Fruit fly (Drosophila melanogaster) whole organism, wandering third instar larva: Measurements from ENCODE around the gene CG32195.

ENCODE experiments used
- Abd-B ChIP-seq: fragments of >200 bp; optimal IDR thresholded peaks from 2 replicates; lab custom pipeline; 2017; ENCODE audit warnings: missing biosample characterization, missing genetic modification characterization
- CG32264 ChIP-seq: fragments of 200-800 bp; sonication (Bioruptor generic); optimal IDR thresholded peaks from 2 replicates; lab custom pipeline; 2016; ENCODE audit warnings: missing biosample characterization, missing genetic modification characterization
- CG9705 ChIP-seq: fragments of 200-800 bp; sonication (Bioruptor generic); optimal IDR thresholded peaks from 2 replicates; lab custom pipeline; 2018; ENCODE audit warnings: missing biosample characterization, mild to moderate bottlenecking, missing genetic modification characterization
- CrebA ChIP-seq: fragments of 200-800 bp; sonication (Bioruptor generic); optimal IDR thresholded peaks from 2 replicates; lab custom pipeline; 2016; ENCODE audit warnings: missing biosample characterization, mild to moderate bottlenecking, missing genetic modification characterization, borderline replicate concordance
- Dfd ChIP-seq: fragments of >200 bp; optimal IDR thresholded peaks from 2 replicates; lab custom pipeline; 2017; ENCODE audit warnings: missing biosample characterization, missing genetic modification characterization
- Dif ChIP-seq: fragments of 200-275, 200-300 bp; sonication (Bioruptor generic); optimal IDR thresholded peaks from 2 replicates; lab custom pipeline; 2018; ENCODE audit warnings: missing biosample characterization, missing genetic modification characterization; ENCODE audit not compliant: partially characterized antibody
- GATAd ChIP-seq: sonication (Bioruptor generic); optimal IDR thresholded peaks from 2 replicates; lab custom pipeline; 2016; ENCODE audit warnings: missing biosample characterization, missing genetic modification characterization
- HLH106 ChIP-seq: fragments of 200-800 bp; optimal IDR thresholded peaks from 3 replicates; lab custom pipeline; 2019; ENCODE audit warnings: missing biosample characterization, mild to moderate bottlenecking, missing genetic modification characterization, moderate library complexity
- Hnf4 ChIP-seq: fragments of 200-800 bp; sonication (Bioruptor generic); optimal IDR thresholded peaks from 2 replicates; lab custom pipeline; 2016; ENCODE audit warnings: missing biosample characterization, mild to moderate bottlenecking, missing genetic modification characterization
- Hr78 ChIP-seq: fragments of >200 bp; optimal IDR thresholded peaks from 2 replicates; lab custom pipeline; 2017; ENCODE audit warnings: missing biosample characterization, missing genetic modification characterization
- Hr83 ChIP-seq: fragments of 200-300 bp; sonication (Bioruptor generic); optimal IDR thresholded peaks from 2 replicates; lab custom pipeline; 2016; ENCODE audit warnings: missing biosample characterization, mild to moderate bottlenecking, missing genetic modification characterization, moderate library complexity; ENCODE audit not compliant: poor library complexity, severe bottlenecking
- Jra ChIP-seq: sonication (Bioruptor generic); optimal IDR thresholded peaks from 2 replicates; lab custom pipeline; 2016; ENCODE audit warnings: missing biosample characterization, missing genetic modification characterization
- Mio ChIP-seq: sonication (Bioruptor generic); optimal IDR thresholded peaks from 2 replicates; lab custom pipeline; 2016; ENCODE audit warnings: missing biosample characterization, missing genetic modification characterization
- Myc ChIP-seq: fragments of >200 bp; optimal IDR thresholded peaks from 2 replicates; lab custom pipeline; 2017
- N ChIP-seq: fragments of >200 bp; optimal IDR thresholded peaks from 2 replicates; lab custom pipeline; 2018; ENCODE audit warnings: missing biosample characterization, missing external identifiers, missing genetic modification characterization
- OdsH ChIP-seq: fragments of 200-800 bp; sonication (Bioruptor generic); optimal IDR thresholded peaks from 2 replicates; lab custom pipeline; 2016; ENCODE audit warnings: missing biosample characterization, mild to moderate bottlenecking, missing genetic modification characterization
- Rel ChIP-seq, 2 experiments: fragments of 200-800 bp; sonication (Bioruptor generic) in 1 of 2; optimal IDR thresholded peaks; 2 replicates in 1 of 2; 3 replicates in 1 of 2; lab custom pipeline; 2016 to 2019; ENCODE audit warnings: mild to moderate bottlenecking in 2 of 2, missing biosample characterization in 2 of 2, missing genetic modification characterization in 2 of 2, moderate library complexity in 1 of 2
- Sp1 ChIP-seq: fragments of 200-800 bp; sonication (Bioruptor generic); optimal IDR thresholded peaks from 3 replicates; lab custom pipeline; 2019; ENCODE audit warnings: missing biosample characterization, mild to moderate bottlenecking, missing genetic modification characterization, moderate library complexity
- Vsx2 ChIP-seq: fragments of 200-300, 225-300 bp; sonication (Bioruptor generic); optimal IDR thresholded peaks from 2 replicates; lab custom pipeline; 2018; ENCODE audit warnings: missing biosample characterization, missing genetic modification characterization; ENCODE audit not compliant: partially characterized antibody
- br ChIP-seq: fragments of 200-800 bp; sonication (Bioruptor generic); optimal IDR thresholded peaks from 2 replicates; lab custom pipeline; 2016; ENCODE audit warnings: missing biosample characterization, missing genetic modification characterization
- brk ChIP-seq: fragments of 200-800 bp; sonication (Bioruptor generic); optimal IDR thresholded peaks from 2 replicates; lab custom pipeline; 2016; ENCODE audit warnings: missing biosample characterization, mild to moderate bottlenecking, missing genetic modification characterization
- dl ChIP-seq, 2 experiments: fragments of 175-275, 200-275 bp in 1 of 2; fragments of 200-275 bp in 1 of 2; sonication (Bioruptor generic); optimal IDR thresholded peaks; lab custom pipeline; 2018; ENCODE audit warnings: mild to moderate bottlenecking in 2 of 2, missing biosample characterization in 2 of 2, missing genetic modification characterization in 2 of 2, moderate library complexity in 2 of 2; ENCODE audit not compliant: partially characterized antibody in 2 of 2, insufficient read depth in 1 of 2
- dmrt93B ChIP-seq: fragments of 200-800 bp; sonication (Bioruptor generic); optimal IDR thresholded peaks from 2 replicates; lab custom pipeline; 2018; ENCODE audit warnings: missing biosample characterization, mild to moderate bottlenecking, missing genetic modification characterization
- dsf ChIP-seq: sonication (Bioruptor generic); optimal IDR thresholded peaks from 2 replicates; lab custom pipeline; 2016; ENCODE audit warnings: missing biosample characterization, missing genetic modification characterization, borderline replicate concordance
- ey ChIP-seq: fragments of 200-800 bp; sonication (Bioruptor generic); optimal IDR thresholded peaks from 2 replicates; lab custom pipeline; 2016; ENCODE audit warnings: missing biosample characterization, missing genetic modification characterization
- foxo ChIP-seq, 2 experiments: fragments of 200-800 bp; sonication (Bioruptor generic); optimal IDR thresholded peaks; 2 replicates in 1 of 2; 3 replicates in 1 of 2; lab custom pipeline; 2016 to 2017; ENCODE audit warnings: missing biosample characterization in 2 of 2, missing genetic modification characterization in 2 of 2
- fru ChIP-seq: fragments of 200-800 bp; sonication (Bioruptor generic); optimal IDR thresholded peaks from 3 replicates; lab custom pipeline; 2016; ENCODE audit warnings: missing biosample characterization, mild to moderate bottlenecking, missing genetic modification characterization
- h ChIP-seq: fragments of 200-800 bp; sonication (Bioruptor generic); optimal IDR thresholded peaks from 3 replicates; lab custom pipeline; 2016; ENCODE audit warnings: missing biosample characterization, mild to moderate bottlenecking, missing genetic modification characterization
- jim ChIP-seq: fragments of 175-275, 200-325 bp; sonication (Bioruptor generic); optimal IDR thresholded peaks from 2 replicates; lab custom pipeline; 2016; ENCODE audit warnings: missing biosample characterization, mild to moderate bottlenecking, missing genetic modification characterization
- lola ChIP-seq: fragments of >200 bp; optimal IDR thresholded peaks from 2 replicates; lab custom pipeline; 2017; ENCODE audit warnings: missing biosample characterization, missing genetic modification characterization
- pan ChIP-seq: fragments of >200 bp; optimal IDR thresholded peaks from 2 replicates; lab custom pipeline; 2017
- psq ChIP-seq: fragments of 200-800 bp; sonication (Bioruptor generic); optimal IDR thresholded peaks from 3 replicates; lab custom pipeline; 2017; ENCODE audit warnings: missing biosample characterization, mild to moderate bottlenecking, missing genetic modification characterization, moderate library complexity
- rgr ChIP-seq: fragments of 200-800 bp; sonication (Bioruptor generic); optimal IDR thresholded peaks from 3 replicates; lab custom pipeline; 2016; ENCODE audit warnings: missing biosample characterization, mild to moderate bottlenecking, missing genetic modification characterization
- sage ChIP-seq: fragments of 200-800 bp; sonication (Bioruptor generic); optimal IDR thresholded peaks from 2 replicates; lab custom pipeline; 2016; ENCODE audit warnings: missing biosample characterization, mild to moderate bottlenecking, missing genetic modification characterization
- sv ChIP-seq: fragments of 200-800 bp; sonication (Bioruptor generic); optimal IDR thresholded peaks from 3 replicates; lab custom pipeline; 2016; ENCODE audit warnings: missing biosample characterization, missing genetic modification characterization
- tai ChIP-seq: sonication (Bioruptor generic); optimal IDR thresholded peaks from 2 replicates; lab custom pipeline; 2016; ENCODE audit warnings: missing biosample characterization, missing genetic modification characterization
- usp ChIP-seq: fragments of >200 bp; optimal IDR thresholded peaks from 2 replicates; lab custom pipeline; 2017; ENCODE audit warnings: missing biosample characterization, missing genetic modification characterization
- woc ChIP-seq: sonication (Bioruptor generic); optimal IDR thresholded peaks from 2 replicates; lab custom pipeline; 2016; ENCODE audit warnings: missing biosample characterization, mild to moderate bottlenecking, missing genetic modification characterization

CG32195 gene

dm6 chr3L:18124138-18124537 is 11.4 kb downstream of the CG32195 start:
- no peak for TF ChIP-seq HLH106 (tag; lab: Kevin White, UChicago)
- no peak for TF ChIP-seq psq (GFP tag; lab: Kevin White, UChicago)
- TF ChIP-seq Dfd (GFP tag; lab: Kevin White, UChicago) = peak; percentile 90
- no peak for TF ChIP-seq CG9705 (GFP tag; lab: Kevin White, UChicago)
- no peak for TF ChIP-seq Hr78 (GFP tag; lab: Kevin White, UChicago)
- TF ChIP-seq GATAd (GFP tag; lab: Kevin White, UChicago) = no peak
- no peak for TF ChIP-seq Vsx2 (GFP tag; lab: Kevin White, UChicago)

- TF ChIP-seq CG32264 (GFP tag; lab: Kevin White, UChicago) (no peak), Abd-B (no peak), sage (GFP tag; lab: Kevin White, UChicago) (no peak), Hnf4 (GFP tag; lab: Kevin White, UChicago) (no peak), Sp1 (GFP tag; lab: Kevin White, UChicago) (no peak), Myc (lab: Kevin White, UChicago) (no peak), pan (lab: Kevin White, UChicago) (no peak)
Measured at dm6 chr3L:18132589-18132988, 19.8 kb downstream of the CG32195 start, which contains the start of gene Cyp312a1. TSS of gene Cyp312a1 (minus strand) at chr3L:18132689.

- no peak for TF ChIP-seq sv
- TF ChIP-seq GATAd (GFP tag; lab: Kevin White, UChicago) = no peak
- TF ChIP-seq Mio (GFP tag; lab: Kevin White, UChicago) = no peak
- TF ChIP-seq h (GFP tag; lab: Kevin White, UChicago) = peak; percentile 46
- TF ChIP-seq foxo (GFP tag; optimal IDR thresholded peaks at IDR 0.05; lab: Kevin White, UChicago) = no peak
- TF ChIP-seq CG9705 (GFP tag; lab: Kevin White, UChicago) = no peak
- no peak for TF ChIP-seq Hr78 (GFP tag; lab: Kevin White, UChicago)
- TF ChIP-seq Abd-B = no peak
- no peak for TF ChIP-seq Rel (GFP tag; optimal IDR thresholded peaks at IDR 0.05; lab: Kevin White, UChicago)
- no peak for TF ChIP-seq Rel (tag; optimal IDR thresholded peaks at IDR 0.05; lab: Kevin White, UChicago)
- no peak for TF ChIP-seq pan (lab: Kevin White, UChicago)
- TF ChIP-seq Dfd (GFP tag; lab: Kevin White, UChicago) = no peak
- TF ChIP-seq lola (GFP tag; lab: Kevin White, UChicago) = no peak
- TF ChIP-seq brk (GFP tag; lab: Kevin White, UChicago) = no peak
- TF ChIP-seq Dif (GFP tag; lab: Kevin White, UChicago) = no peak
- no peak for TF ChIP-seq sage (GFP tag; lab: Kevin White, UChicago)
- TF ChIP-seq ey (GFP tag; lab: Kevin White, UChicago) = no peak
- no peak for TF ChIP-seq tai
- no peak for TF ChIP-seq CG32264 (GFP tag; lab: Kevin White, UChicago)
- no peak for TF ChIP-seq usp (GFP tag; lab: Kevin White, UChicago)
- TF ChIP-seq Hr83 (GFP tag; lab: Kevin White, UChicago) = no peak
- TF ChIP-seq OdsH (GFP tag; lab: Kevin White, UChicago) = peak; percentile 27
- peak; percentile 39 for TF ChIP-seq HLH106 (tag; lab: Kevin White, UChicago)
- TF ChIP-seq psq (GFP tag; lab: Kevin White, UChicago) = peak; percentile 41
- no peak for TF ChIP-seq jim (GFP tag; lab: Kevin White, UChicago)
- TF ChIP-seq N (GFP tag; lab: Kevin White, UChicago) = no peak
- TF ChIP-seq Sp1 (GFP tag; lab: Kevin White, UChicago) = peak; percentile 33
- no peak for TF ChIP-seq dl (GFP tag; optimal IDR thresholded peaks at IDR 0.05; lab: Kevin White, UChicago; ENCODE audit: insufficient read depth in 1 of 2, partially characterized antibody in 2 of 2)
- no peak for TF ChIP-seq CrebA
- TF ChIP-seq dmrt93B = no peak
- TF ChIP-seq woc = peak; percentile 63
- TF ChIP-seq Vsx2 (GFP tag; lab: Kevin White, UChicago) = no peak
- no peak for TF ChIP-seq Hnf4 (GFP tag; lab: Kevin White, UChicago)
- TF ChIP-seq rgr (GFP tag; lab: Kevin White, UChicago) = peak; percentile 23
- no peak for TF ChIP-seq Myc (lab: Kevin White, UChicago)
- TF ChIP-seq br = no peak
- TF ChIP-seq dsf = no peak
- no peak for TF ChIP-seq Jra (GFP tag; lab: Kevin White, UChicago)
- peak; percentile 8 for TF ChIP-seq fru (GFP tag; lab: Kevin White, UChicago)
- TF ChIP-seq, all 38 proteins: peak for 8
Measured at dm6 chr3L:18137197-18137596, 24.4 kb downstream of the CG32195 start.
